Fruit fly (Drosophila melanogaster) whole organism: ENCODE data around the gene CG6059.

Source experiments
- CG8478 ChIP-seq: fragments of >200 bp; optimal IDR thresholded peaks from 2 replicates; lab custom pipeline; 2018; ENCODE audit warnings: inconsistent platforms
- usp ChIP-seq: fragments of >200 bp; optimal IDR thresholded peaks from 2 replicates; lab custom pipeline; 2017; ENCODE audit warnings: missing biosample characterization, missing genetic modification characterization, mixed read lengths

DNA sequence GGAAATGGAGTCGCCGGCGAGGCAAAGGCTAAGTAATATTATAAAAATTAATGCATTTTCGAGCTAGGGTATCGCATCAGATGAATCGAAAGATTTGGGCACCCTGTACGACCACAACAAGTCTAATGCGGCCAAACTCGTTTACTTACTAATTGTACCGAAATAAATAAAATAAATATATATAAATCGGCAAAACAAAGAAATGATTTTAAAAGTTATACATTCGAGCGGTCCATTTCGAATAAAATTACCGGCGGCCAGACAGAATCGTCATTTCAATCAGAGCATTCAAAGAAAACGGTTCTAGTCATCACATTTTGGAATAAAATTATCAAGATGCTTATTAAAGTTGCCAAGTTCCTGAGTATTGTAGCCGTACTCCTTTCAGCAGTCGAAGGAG lies 31.6 kb downstream of the CG6059 start, which contains the start of gene CG14258:
- TF ChIP-seq CG8478: no peak
- TF ChIP-seq usp: no peak
